Worm (Caenorhabditis elegans) whole organism, young adult: ENCODE data around the gene Y51A2B.6.
"Not testable (repeated sequence)": the region's sequence is repeated elsewhere in the genome, so short reads cannot be mapped to it uniquely, and the experiment has no call there.

Experiments
- B0035.1 ChIP-seq: sonication (generic microtip); optimal IDR thresholded peaks from 2 replicates; lab custom pipeline; 2016; ENCODE audit warnings: missing genetic modification characterization, mild to moderate bottlenecking, missing compliant biosample characterization, missing genotype, missing genetic modification reagents
- F23B12.7 ChIP-seq: sonication (generic microtip); optimal IDR thresholded peaks from 2 replicates; lab custom pipeline; 2017; ENCODE audit warnings: missing genetic modification characterization, mild to moderate bottlenecking, missing compliant biosample characterization, antibody characterized with exemption, moderate library complexity; ENCODE audit not compliant: insufficient read depth
- Y79H2A.3 ChIP-seq: fragments of 200-800 bp; sonication (Bioruptor generic); conservative IDR thresholded peaks from 2 replicates; pipeline ENCODE4 v1.3.6; 2022; ENCODE audit warnings: missing genetic modification reagents, missing genetic modification characterization, missing compliant biosample characterization
- akir-1 ChIP-seq: fragments of 200-800 bp; sonication (Bioruptor generic); optimal IDR thresholded peaks from 2 replicates; lab custom pipeline; 2018; ENCODE audit warnings: mild to moderate bottlenecking, missing genetic modification characterization, moderate library complexity, missing compliant biosample characterization
- nfya-1 ChIP-seq: sonication (generic microtip); optimal IDR thresholded peaks from 2 replicates; lab custom pipeline; 2017; ENCODE audit warnings: antibody characterized with exemption, missing compliant biosample characterization, missing genetic modification characterization, borderline replicate concordance; ENCODE audit not compliant: insufficient read depth
- nhr-120 ChIP-seq: fragments of 200-800 bp; sonication (Bioruptor generic); IDR thresholded peaks from 2 replicates; pipeline ENCODE4 v1.3.6; 2022; ENCODE audit warnings: missing genetic modification characterization, missing compliant biosample characterization
- snpc-4 ChIP-seq, 5 experiments: fragments of 150-350 bp in 1 of 5; sonication (generic microtip) in 4 of 5; optimal IDR thresholded peaks; 2 replicates each; lab custom pipeline; 2014 to 2018; ENCODE audit warnings: missing genetic modification characterization in 5 of 5, missing biosample characterization in 3 of 5, antibody characterized with exemption in 2 of 5, mild to moderate bottlenecking in 2 of 5, missing compliant biosample characterization in 2 of 5, missing genotype in 2 of 5, moderate library complexity in 2 of 5, missing genetic modification reagents in 1 of 5

- not testable (repeated sequence) for TF ChIP-seq akir-1 (GFP tag; lab: Kevin White, UChicago); snpc-4 (GFP tag; optimal IDR thresholded peaks at IDR 0.05; lab: Kevin White, UChicago); snpc-4 (tag; optimal IDR thresholded peaks at IDR 0.05; lab: Kevin White, UChicago); nhr-120 (GFP tag; lab: Robert Waterston, UW); Y79H2A.3 (GFP tag; lab: Robert Waterston, UW); nfya-1 (tag; lab: Kevin White, UChicago); B0035.1 (tag; lab: Kevin White, UChicago); F23B12.7 (tag; lab: Kevin White, UChicago)
Observed at ce11 chrV:18404767-18405166, 10.7 kb upstream of the Y51A2B.6 start, which contains the start of gene srh-209.
